Worm (Caenorhabditis elegans) whole organism, L4/young adult: ENCODE results near the gene ccz-1.

Experiments
- W03F9.2 ChIP-seq: fragments of 150-350 bp; optimal IDR thresholded peaks from 2 replicates; lab custom pipeline; 2014; ENCODE audit warnings: missing biosample characterization, missing genetic modification characterization
- dao-5 ChIP-seq: sonication (generic microtip); optimal IDR thresholded peaks from 2 replicates; lab custom pipeline; 2016; ENCODE audit warnings: missing genotype, missing genetic modification characterization, moderate library complexity, missing compliant biosample characterization
- him-1 ChIP-seq: sonication (generic microtip); optimal IDR thresholded peaks from 2 replicates; lab custom pipeline; 2016; ENCODE audit warnings: missing genotype, missing genetic modification reagents, missing genetic modification characterization, missing compliant biosample characterization

Gene ccz-1

DNA sequence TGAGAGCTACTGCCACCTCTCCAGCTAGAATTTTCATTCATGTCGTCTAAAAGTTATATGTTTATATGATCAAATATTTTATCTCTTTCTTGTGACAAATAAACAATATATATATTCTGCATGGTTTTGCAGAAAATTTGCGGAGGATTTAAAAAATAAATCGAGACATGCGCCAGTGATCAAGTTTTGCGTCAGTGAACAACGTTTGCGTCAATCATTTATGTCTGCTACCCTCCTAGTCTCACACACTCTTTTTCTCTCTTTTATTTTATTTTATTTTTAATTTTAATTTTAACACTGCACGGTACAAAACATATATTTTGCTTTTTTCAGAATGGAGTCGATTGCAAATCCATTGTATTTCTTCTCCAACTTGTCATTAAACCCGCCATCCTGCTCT is at the start of gene ccz-1, which contains the start of gene tag-65:
Gene ccz-1 (plus strand): TSS at position 334 of the 400 bp plus-strand sequence.
Gene tag-65 (minus strand): TSS at position 46 of the 400 bp plus-strand sequence.
- TF ChIP-seq dao-5 (tag; lab: Kevin White, UChicago) (no peak), him-1 (tag; lab: Kevin White, UChicago) (peak; percentile 54), W03F9.2 (tag; lab: Kevin White, UChicago) (peak; percentile 85)

DNA sequence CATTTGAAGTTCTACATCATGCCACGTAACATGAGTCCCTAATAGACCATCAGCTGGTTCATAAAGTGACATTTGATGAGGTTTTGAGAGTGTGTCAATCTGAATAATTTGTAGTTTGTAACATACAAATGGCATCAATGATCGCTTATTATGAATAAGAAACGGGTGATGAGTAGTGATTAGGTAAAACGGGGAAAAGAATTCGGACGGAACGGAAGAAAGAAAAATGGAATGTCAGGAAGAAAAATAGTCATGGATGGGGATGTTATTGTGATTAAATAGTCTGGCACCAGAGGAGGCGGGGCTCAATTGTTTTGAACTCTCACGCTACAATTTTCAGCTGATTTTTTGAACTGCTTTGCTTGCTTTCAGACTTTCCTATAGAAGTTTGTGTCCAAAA is 44.5 kb upstream of the ccz-1 start, which contains the start of gene H37A05.2:
Gene H37A05.2 (minus strand): TSS at position 101 of the 400 bp plus-strand sequence.
- TF ChIP-seq dao-5 (tag; lab: Kevin White, UChicago) (no peak), W03F9.2 (tag; lab: Kevin White, UChicago) (no peak), him-1 (tag; lab: Kevin White, UChicago) (no peak)

DNA sequence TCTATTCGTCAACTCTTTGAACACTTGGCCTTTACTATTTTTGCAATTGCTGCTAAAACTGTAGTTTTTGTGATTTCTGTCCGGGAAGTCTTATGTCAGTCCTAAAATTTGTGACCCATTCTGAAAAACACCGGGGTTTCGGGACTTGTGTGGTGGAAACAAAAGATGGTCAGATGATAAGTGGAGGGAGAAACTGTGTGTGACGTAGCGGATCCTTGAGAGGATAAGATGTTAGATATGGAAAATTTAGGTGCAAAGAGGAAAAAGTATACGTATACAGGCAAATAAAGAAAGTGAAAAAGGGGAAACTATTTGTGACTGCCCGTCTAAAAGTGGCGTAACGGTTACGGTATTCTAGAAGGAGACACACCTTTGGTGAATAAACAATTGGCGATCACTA is 42.3 kb upstream of the ccz-1 start:
- TF ChIP-seq W03F9.2 (tag; lab: Kevin White, UChicago) (no peak), dao-5 (tag; lab: Kevin White, UChicago) (no peak), him-1 (tag; lab: Kevin White, UChicago) (no peak)

DNA sequence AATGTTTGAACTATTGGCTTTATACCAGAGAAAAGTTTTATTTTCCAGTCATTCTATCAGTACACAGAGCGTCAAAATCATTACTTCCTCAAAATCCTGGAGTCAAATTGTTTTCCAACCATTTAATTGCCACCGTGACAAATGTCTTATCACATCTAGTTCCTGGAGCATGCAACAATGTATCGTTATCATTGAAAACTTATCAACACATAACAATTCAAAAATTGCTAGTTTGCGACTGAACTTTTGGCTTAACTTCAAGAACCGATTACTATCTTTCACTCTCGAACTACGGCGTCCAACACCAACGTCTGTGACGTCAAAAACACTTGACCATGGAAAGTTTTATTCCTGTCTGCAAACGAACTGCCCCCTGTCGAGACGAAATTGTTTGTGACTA is 40.6 kb upstream of the ccz-1 start:
- no peak for TF ChIP-seq dao-5 (tag; lab: Kevin White, UChicago)
- TF ChIP-seq W03F9.2 (tag; lab: Kevin White, UChicago): no peak
- no peak for TF ChIP-seq him-1 (tag; lab: Kevin White, UChicago)

DNA sequence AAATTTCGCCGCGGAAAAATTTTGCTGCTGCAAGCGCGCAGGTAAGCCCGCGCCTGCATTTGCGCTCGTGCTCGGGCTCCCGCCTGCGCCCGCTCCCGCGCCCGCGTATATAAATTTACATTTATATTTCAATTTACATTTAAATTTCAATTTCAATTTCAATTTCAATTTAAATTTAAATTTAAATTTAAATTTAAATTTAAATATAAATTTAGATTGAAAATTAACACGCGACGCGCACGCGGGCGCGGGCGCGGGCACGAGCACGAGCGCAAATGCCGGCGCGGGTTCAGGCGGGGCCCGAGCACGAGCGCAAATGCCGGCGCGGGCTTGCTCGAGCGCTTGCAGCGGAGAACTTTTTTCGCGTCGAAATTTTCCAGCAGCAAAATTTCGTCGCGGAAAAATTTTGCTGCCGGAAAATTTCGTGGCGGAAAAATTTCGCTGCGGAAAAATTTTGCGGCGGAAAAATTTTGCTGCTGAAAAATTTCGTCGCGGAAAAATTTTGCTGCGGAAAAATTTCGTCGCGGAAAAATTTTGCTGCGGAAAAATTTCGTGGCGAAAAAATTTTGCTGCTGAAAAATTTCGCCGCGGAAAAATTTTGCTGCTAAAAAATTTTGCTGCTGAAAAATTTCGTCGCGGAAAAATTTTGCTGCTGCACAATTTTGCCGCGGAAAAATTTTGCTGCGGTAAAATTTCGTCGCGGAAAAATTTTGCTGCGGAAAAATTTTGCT is 32.7 kb upstream of the ccz-1 start:
- TF ChIP-seq him-1 (tag; lab: Kevin White, UChicago) (no peak), W03F9.2 (tag; lab: Kevin White, UChicago) (no peak), dao-5 (tag; lab: Kevin White, UChicago) (no peak)

DNA sequence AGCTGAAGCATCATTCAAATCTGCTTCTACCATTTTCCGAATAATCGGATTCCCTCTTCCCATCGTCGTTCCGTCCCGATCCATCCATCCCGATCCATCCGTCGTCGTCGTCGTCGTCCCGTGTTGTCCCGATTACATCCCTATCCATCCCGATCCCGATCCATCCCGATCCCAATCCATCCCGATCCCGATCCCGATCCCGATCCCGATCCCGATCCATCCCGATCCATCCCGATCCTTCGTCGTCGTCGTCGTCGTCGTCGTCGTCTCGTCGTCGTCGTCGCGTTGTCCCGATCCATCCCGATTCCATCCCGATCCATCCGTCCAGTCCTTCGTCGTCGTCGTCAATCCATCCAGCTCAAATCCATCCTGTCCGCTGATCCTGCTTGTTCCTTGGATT is 31.5 kb upstream of the ccz-1 start:
- TF ChIP-seq him-1 (tag; lab: Kevin White, UChicago) (no peak), W03F9.2 (tag; lab: Kevin White, UChicago) (no peak), dao-5 (tag; lab: Kevin White, UChicago) (no peak)

DNA sequence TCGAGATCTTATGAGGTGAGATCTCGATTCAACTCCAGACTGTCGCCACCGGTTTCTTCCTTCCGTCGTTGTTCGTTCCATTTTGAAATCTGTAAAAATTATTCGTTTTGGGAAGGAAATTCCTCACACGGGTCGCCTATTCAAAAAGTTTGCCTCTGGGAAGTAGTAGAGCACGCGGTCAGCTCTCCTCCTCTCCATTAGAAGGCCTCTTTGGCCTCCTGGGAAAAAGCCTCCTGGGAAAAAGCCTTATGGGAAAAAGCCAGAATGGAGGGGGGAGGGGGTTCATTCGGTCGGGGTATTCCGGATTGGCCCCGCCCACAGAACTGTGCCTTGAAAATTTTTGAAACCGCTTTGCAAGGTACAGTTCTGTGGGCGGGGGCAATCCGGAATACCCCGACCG is 31.1 kb upstream of the ccz-1 start:
- TF ChIP-seq dao-5 (tag; lab: Kevin White, UChicago) (no peak), him-1 (tag; lab: Kevin White, UChicago) (no peak), W03F9.2 (tag; lab: Kevin White, UChicago) (no peak)

DNA sequence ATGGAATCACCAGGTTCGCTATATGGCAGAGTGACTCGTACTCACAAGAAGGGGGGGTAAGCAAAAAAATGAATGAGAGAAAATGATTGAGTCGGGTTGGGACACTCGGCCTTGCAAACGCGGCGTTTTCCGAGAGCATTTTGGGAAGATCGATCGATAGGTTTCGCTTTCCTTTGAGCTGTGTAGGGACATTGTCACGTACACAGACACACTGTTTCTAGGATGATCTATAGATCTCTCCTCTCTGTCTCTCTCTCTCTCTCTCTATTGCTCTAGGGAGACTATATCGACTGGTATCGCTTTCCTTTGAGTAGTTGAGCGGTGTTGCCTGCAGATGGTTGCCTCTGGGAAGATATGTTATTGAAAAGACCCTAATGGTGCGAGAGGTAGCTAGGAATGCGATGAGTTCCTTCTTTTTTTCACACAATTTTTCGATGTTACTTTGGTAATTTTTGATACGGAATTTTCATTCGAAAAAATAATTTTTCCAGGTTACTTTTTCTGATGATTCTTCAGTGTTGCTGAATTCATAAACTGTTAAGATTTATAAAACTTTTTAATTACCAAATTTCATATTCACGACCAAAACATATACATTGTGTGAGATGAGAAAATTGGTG is 28.8 kb upstream of the ccz-1 start, which contains the start of gene H37A05.4:
Gene H37A05.4 (minus strand): TSS at position 51 of the 620 bp plus-strand sequence.
- no peak for TF ChIP-seq him-1 (tag; lab: Kevin White, UChicago)
- TF ChIP-seq dao-5 (tag; lab: Kevin White, UChicago): peak; percentile 7

DNA sequence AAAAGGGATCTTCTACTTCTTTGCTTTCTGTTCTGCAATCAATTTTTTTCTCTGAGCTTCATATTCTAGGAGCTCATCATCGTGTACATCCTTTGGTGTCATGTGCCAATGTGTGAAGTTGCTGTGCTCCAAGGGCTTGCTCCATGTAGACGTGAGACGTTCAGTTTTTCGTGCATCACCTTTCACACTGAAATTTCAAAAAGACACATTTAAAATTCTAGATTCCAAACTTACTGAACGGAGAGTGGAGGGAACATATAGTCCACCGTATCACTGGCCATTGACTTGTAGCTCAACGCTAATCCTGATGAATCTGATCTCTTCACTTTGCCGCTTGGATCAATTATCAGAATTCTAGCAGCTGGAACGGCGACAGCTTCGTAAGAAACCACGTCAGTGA is 27.9 kb upstream of the ccz-1 start:
- TF ChIP-seq him-1 (tag; lab: Kevin White, UChicago): no peak
- no peak for TF ChIP-seq W03F9.2 (tag; lab: Kevin White, UChicago)
- TF ChIP-seq dao-5 (tag; lab: Kevin White, UChicago): no peak

DNA sequence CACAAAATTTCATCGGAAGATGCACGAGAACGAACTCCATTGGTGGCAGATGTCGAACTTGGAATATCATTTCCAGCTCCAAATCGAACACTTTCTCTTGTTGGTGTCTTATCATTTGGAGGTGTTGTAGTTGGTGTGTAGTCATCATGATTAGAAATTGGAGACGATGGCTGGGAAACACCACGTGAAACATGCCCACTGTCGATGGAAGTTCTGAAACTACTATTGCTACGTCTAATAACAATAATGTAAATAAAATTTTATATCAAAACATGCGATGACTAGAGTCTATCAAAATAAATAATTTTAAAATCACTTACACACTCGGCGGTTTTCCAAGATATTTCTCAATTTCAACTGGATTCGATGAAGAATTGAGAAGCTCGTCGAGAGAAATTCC is 26.4 kb upstream of the ccz-1 start:
- TF ChIP-seq him-1 (tag; lab: Kevin White, UChicago) (no peak), W03F9.2 (tag; lab: Kevin White, UChicago) (no peak), dao-5 (tag; lab: Kevin White, UChicago) (no peak)

DNA sequence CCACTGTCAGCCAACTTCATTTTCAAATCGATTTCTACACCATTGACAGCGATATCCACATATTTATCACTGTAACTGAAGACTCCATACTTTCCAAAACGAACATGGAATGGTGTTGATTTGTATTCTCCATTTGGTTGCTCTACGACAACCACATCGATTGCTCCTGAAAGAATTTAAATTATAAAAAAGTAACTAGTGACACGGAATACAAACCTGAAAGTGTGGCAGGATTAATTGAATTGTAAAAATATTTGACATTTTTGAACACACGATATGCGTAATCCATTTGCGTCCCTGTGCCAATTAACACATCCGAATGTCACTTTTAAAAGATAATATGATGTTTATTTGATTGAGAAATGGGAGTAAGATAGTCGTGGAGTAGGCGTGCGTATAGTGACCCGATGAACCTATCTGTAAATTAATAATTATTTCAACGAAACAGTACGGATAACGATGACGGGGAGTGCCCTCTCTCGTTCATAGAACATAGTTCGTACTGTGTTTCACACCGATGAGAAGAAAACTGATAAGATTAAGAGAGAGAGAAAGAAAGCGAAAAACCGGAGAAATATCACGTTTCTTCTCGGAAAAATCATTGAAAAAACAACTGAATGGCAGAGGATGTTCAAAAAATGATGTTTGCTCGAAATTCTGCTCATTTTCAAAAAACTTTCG is 24.8 kb upstream of the ccz-1 start, which contains the start of gene lpin-1:
Gene lpin-1 (minus strand): TSS at position 417 of the 681 bp plus-strand sequence.
- TF ChIP-seq him-1 (tag; lab: Kevin White, UChicago) (no peak), W03F9.2 (tag; lab: Kevin White, UChicago) (no peak), dao-5 (tag; lab: Kevin White, UChicago) (no peak)

DNA sequence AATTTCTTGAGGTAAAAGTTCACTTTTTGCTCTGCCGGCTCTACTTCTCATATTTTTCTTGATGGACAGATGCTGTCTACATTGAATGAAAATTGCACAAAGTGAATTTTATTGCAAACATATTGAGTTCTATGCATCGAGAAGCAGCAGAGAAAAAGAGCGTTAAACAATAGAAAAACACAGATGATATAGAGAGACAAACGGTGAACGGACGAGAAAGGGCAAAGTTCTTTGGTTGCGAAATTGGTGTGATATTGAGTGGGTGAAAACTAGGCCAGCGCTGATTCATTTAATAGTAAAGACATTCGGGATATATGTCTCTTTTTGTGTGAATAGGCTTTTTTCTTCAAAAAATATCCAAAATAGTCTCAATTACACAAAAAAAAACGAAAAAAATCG is 24.3 kb upstream of the ccz-1 start:
- TF ChIP-seq W03F9.2 (tag; lab: Kevin White, UChicago) (no peak), dao-5 (tag; lab: Kevin White, UChicago) (no peak)

DNA sequence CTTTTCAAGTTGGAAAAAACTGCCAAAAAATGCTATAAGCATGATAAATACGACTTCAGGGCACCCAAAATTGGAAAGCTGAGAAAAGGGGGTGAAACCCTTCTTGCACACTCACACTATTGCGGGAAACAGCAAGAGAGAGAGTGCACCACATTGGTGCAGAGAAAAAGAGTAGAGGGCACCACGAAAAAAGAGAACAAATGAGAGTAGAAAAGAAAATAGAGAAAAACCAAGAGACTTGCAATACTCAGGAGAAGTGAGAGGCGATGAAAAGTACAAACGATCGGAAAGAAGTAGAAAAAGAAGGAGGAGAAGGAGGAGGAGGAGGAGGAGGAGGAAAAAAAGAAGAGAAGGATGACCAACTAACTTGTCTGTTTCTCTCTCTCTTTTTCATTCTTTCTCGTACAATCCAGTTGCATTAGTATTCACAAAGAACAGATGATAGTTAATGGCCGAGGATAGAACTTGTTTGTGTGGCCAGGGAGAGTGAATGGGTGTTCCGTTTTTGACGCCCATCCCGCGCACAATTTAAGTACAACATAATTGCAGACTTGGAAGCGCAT is 23.4 kb upstream of the ccz-1 start:
- TF ChIP-seq dao-5 (tag; lab: Kevin White, UChicago) (no peak), him-1 (tag; lab: Kevin White, UChicago) (peak; percentile 48)
